Worm (Caenorhabditis elegans): ENCODE data around the gene F41E7.7.

The F41E7.7 gene

DNA sequence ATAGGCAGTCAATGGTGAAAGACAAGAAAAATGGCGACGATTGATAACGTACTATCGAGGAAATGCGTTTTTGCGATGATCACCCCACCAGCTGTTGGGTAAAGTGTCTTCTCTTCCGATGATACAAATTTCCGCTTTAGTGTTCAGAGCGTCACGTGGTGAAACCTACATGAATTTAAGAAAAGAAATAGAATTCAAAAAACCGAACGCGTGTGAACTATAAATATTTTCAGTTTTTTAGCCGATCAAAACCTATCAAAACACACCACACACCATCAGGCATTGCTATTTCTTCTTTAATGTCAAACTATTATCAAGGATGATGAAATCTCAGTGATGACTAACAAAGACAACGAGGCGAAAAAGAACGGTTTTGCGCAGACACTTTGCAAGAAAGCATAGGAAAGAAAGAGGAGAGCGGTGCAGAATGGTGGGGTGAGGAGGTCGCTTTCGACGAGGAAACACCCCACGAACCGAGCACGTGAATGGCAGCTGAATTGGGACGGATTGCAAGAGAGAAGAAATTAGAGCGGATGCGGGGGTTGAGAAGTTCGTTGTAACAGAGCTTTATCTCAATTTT is 24.5 kb downstream of the F41E7.7 start (continued):
- TF ChIP-seq spr-1 (tag; optimal IDR thresholded peaks at IDR 0.05) (peak; percentile 12), zag-1 (tag; optimal IDR thresholded peaks at IDR 0.05) (no peak), lin-13 (GFP tag; optimal IDR thresholded peaks at IDR 0.05) (no peak), mxl-3 (GFP tag; optimal IDR thresholded peaks at IDR 0.05) (peak; percentile 64), R02D3.7 (tag; optimal IDR thresholded peaks at IDR 0.05) (no peak), ces-1 (GFP tag; optimal IDR thresholded peaks at IDR 0.05) (no peak), ceh-28 (tag; optimal IDR thresholded peaks at IDR 0.05) (no peak), spr-3 (GFP tag; optimal IDR thresholded peaks at IDR 0.05) (no peak), lin-29 (GFP tag; IDR thresholded peaks at IDR 0.05) (no peak), nhr-41 (GFP tag; IDR thresholded peaks at IDR 0.05) (no peak), dpl-1 (GFP tag; optimal IDR thresholded peaks at IDR 0.05) (no peak), F10B5.3 (tag; optimal IDR thresholded peaks at IDR 0.05) (no peak), madf-5 (GFP tag; IDR thresholded peaks at IDR 0.05) (no peak), nhr-77 (tag; optimal IDR thresholded peaks at IDR 0.05) (no peak), F44E2.7 (GFP tag; IDR thresholded peaks at IDR 0.05) (no peak), gei-8 (GFP tag; optimal IDR thresholded peaks at IDR 0.05) (peak; percentile 48), lin-38 (GFP tag; IDR thresholded peaks at IDR 0.05) (no peak), nhr-237 (tag; optimal IDR thresholded peaks at IDR 0.05) (no peak), snpc-1.2 (GFP tag; IDR thresholded peaks at IDR 0.05) (no peak), unc-39 (tag; optimal IDR thresholded peaks at IDR 0.05) (no peak), egl-43 (GFP tag; IDR thresholded peaks at IDR 0.05) (no peak), nhr-111 (GFP tag; optimal IDR thresholded peaks at IDR 0.05) (no peak), Y5F2A.4 (GFP tag; optimal IDR thresholded peaks at IDR 0.05) (no peak), zip-11 (GFP tag; IDR thresholded peaks at IDR 0.05) (no peak), madf-9 (GFP tag; conservative IDR thresholded peaks at IDR 0.05) (no peak), mes-2 (tag; optimal IDR thresholded peaks at IDR 0.05; ENCODE audit: poor library complexity, severe bottlenecking) (no peak), hmg-1.1 (GFP tag; IDR thresholded peaks at IDR 0.05) (0 out of 2 replicates have a peak, but pooled peaks have one; percentile 17), skn-1 (tag; optimal IDR thresholded peaks at IDR 0.05) (no peak), ZK337.2 (GFP tag; IDR thresholded peaks at IDR 0.05) (no peak), mdl-1 (tag; optimal IDR thresholded peaks at IDR 0.05) (peak; percentile 77 to 88), set-16 (GFP tag; IDR thresholded peaks at IDR 0.05) (peak; percentile 51), ztf-11 (tag; optimal IDR thresholded peaks at IDR 0.05) (no peak), lin-15B (tag; optimal IDR thresholded peaks at IDR 0.05) (no peak), attf-4 (tag; optimal IDR thresholded peaks at IDR 0.05) (no peak), unc-130 (GFP tag; optimal IDR thresholded peaks at IDR 0.05) (no peak), hlh-11 (tag; optimal IDR thresholded peaks at IDR 0.05) (peak; percentile 79), nhr-10 (tag; optimal IDR thresholded peaks at IDR 0.05) (no peak), Y105C5A.15 (GFP tag; IDR thresholded peaks at IDR 0.05) (no peak), tra-1 (GFP tag; IDR thresholded peaks at IDR 0.05) (peak; percentile 24), arid-1 (GFP tag; conservative IDR thresholded peaks at IDR 0.05) (no peak), zfp-2 (tag; optimal IDR thresholded peaks at IDR 0.05) (no peak), dmd-8 (GFP tag; IDR thresholded peaks at IDR 0.05) (no peak), pha-4 (GFP tag; IDR thresholded peaks at IDR 0.05) (no peak), pha-4 (tag; optimal IDR thresholded peaks at IDR 0.05) (no peak), Y75B8A.6 (GFP tag; IDR thresholded peaks at IDR 0.05) (no peak), saeg-2 (GFP tag; IDR thresholded peaks at IDR 0.05) (no peak), F49E8.2 (tag; optimal IDR thresholded peaks at IDR 0.05; ENCODE audit: borderline replicate concordance) (no peak), ctbp-1 (GFP tag; IDR thresholded peaks at IDR 0.05) (no peak), nhr-102 (tag; optimal IDR thresholded peaks at IDR 0.05) (no peak), ZK546.5 (tag; optimal IDR thresholded peaks at IDR 0.05) (no peak), lim-7 (GFP tag; IDR thresholded peaks at IDR 0.05) (no peak), fkh-10 (GFP tag; optimal IDR thresholded peaks at IDR 0.05) (no peak)

All from whole organism, L4 larva.